In genomic region chrX:4941512-4941911, dm6 we compare ENCODE assay signal across 4 fruit fly cellular contexts.
TF ChIP-seq lines count a peak whose summit lies in the region.

No protein-coding gene starts in this region.

- no peak for TF ChIP-seq CTCF in whole organism, embryonic (GFP tag; optimal IDR thresholded peaks at IDR 0.05; lab: Kevin White, UChicago)

TF ChIP-seq in whole organism, adult, 20 proteins besides CTCF, POLR2A, EP300 and RAD21:
- TF ChIP-seq tj (GFP tag; optimal IDR thresholded peaks at IDR 0.05; lab: Kevin White, UChicago) (peak; percentile 82), CG5204 (GFP tag; optimal IDR thresholded peaks at IDR 0.05; lab: Kevin White, UChicago) (no peak)

TF ChIP-seq in whole organism, embryonic, 481 proteins besides CTCF, POLR2A, EP300 and RAD21:
- TF ChIP-seq nom (GFP tag; optimal IDR thresholded peaks at IDR 0.05; lab: Kevin White, UChicago) = peak; percentile 36
- no peak for TF ChIP-seq CG4707 (GFP tag; optimal IDR thresholded peaks at IDR 0.05; lab: Kevin White, UChicago)

TF ChIP-seq in whole organism, prepupa, 60 proteins besides CTCF, POLR2A, EP300 and RAD21:
- TF ChIP-seq Ets96B (tag; optimal IDR thresholded peaks at IDR 0.05; lab: Kevin White, UChicago) (no peak), CG1621 (tag; optimal IDR thresholded peaks at IDR 0.05; lab: Kevin White, UChicago) (no peak), esn (GFP tag; optimal IDR thresholded peaks at IDR 0.05; lab: Kevin White, UChicago) (no peak), Eip78C (GFP tag; lab: Kevin White, UChicago) (peak; percentile 60), acj6 (GFP tag; optimal IDR thresholded peaks at IDR 0.05; lab: Kevin White, UChicago) (no peak), Lpt (GFP tag; optimal IDR thresholded peaks at IDR 0.05; lab: Kevin White, UChicago) (no peak), CG10631 (GFP tag; optimal IDR thresholded peaks at IDR 0.05; lab: Kevin White, UChicago) (no peak), dsx (GFP tag; optimal IDR thresholded peaks at IDR 0.05; lab: Kevin White, UChicago; ENCODE audit: poor library complexity, severe bottlenecking) (no peak), salr (GFP tag; optimal IDR thresholded peaks at IDR 0.05; lab: Kevin White, UChicago) (no peak), CG6808 (GFP tag; optimal IDR thresholded peaks at IDR 0.05; lab: Kevin White, UChicago) (peak; percentile 24), CG3919 (GFP tag; optimal IDR thresholded peaks at IDR 0.05; lab: Kevin White, UChicago) (no peak), Gug (GFP tag; IDR thresholded peaks at IDR 0.05; lab: Robert Waterston, UW) (no peak), CG32006 (GFP tag; optimal IDR thresholded peaks at IDR 0.05; lab: Kevin White, UChicago) (no peak), ss (GFP tag; optimal IDR thresholded peaks at IDR 0.05; lab: Kevin White, UChicago) (peak; percentile 39 to 67)

TF ChIP-seq in whole organism, pupa, 21 proteins besides CTCF, POLR2A, EP300 and RAD21:
- TF ChIP-seq CG10348 (GFP tag; IDR thresholded peaks at IDR 0.05; lab: Robert Waterston, UW) (no peak), Pif1B (GFP tag; optimal IDR thresholded peaks at IDR 0.05; lab: Kevin White, UChicago) (peak; percentile 9)
